Worm (Caenorhabditis elegans): ENCODE data around the gene F09G8.7.

DNA sequence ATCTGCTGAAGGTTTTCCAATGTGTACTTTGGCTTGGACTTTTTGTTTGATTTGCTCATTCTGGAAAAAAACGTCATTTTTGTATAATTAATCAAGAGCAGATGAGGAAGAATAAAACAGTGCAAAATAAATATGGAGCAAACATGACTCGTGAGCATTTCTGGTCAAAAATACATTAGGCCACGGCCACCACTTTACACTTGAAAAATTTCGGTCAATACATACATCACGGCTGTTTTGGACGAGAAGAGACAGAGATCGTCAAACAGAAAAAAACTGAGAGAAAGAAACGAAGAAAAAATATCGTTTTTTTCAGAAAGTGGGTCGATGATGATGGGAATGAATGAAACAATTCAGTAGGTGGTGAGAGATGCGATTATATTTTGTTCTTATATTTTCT lies at the start of gene F09G8.7, which contains the start of gene crn-7:
- no peak for TF ChIP-seq nhr-76 (tag; optimal IDR thresholded peaks at IDR 0.05)
- TF ChIP-seq ztf-11 (tag; optimal IDR thresholded peaks at IDR 0.05): no peak
- no peak for TF ChIP-seq lin-32 (GFP tag; optimal IDR thresholded peaks at IDR 0.05)

All from whole organism, mixed stage, embryonic.